Worm (Caenorhabditis elegans): ENCODE measurements around the gene ZK757.1.

DNA sequence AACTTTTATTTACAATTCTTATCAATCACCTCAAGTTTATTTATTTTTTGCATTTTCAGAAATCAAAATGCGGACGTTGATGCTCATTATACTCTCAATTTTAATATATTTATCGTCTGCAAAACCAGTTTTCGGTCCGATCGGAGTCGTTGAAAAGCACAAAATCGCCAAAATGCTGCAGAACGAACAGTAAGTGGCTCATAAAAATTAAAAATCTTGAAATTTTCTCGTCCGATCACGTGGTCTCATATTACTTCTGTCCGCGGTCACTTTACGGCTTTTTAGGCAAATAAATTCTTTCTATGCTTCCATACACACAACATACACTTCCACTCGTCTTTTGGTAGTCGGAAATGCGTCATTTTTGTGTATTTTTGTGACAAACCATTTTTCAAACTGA is 27.2 kb downstream of the ZK757.1 start, which contains the start of gene K11H3.5:
- TF ChIP-seq him-1 (tag; optimal IDR thresholded peaks at IDR 0.05) = no peak
- no peak for TF ChIP-seq dao-5 (tag; optimal IDR thresholded peaks at IDR 0.05)
- no peak for TF ChIP-seq W03F9.2 (tag; optimal IDR thresholded peaks at IDR 0.05)
